Fruit fly (Drosophila melanogaster): ENCODE measurements around the gene Top2.

- TF ChIP-seq vvl (GFP tag; IDR thresholded peaks at IDR 0.05) (no peak), CG18619 (GFP tag; optimal IDR thresholded peaks at IDR 0.05) (no peak), ase (GFP tag; IDR thresholded peaks at IDR 0.05) (no peak), scrt (GFP tag; optimal IDR thresholded peaks at IDR 0.05) (no peak), stc (GFP tag; IDR thresholded peaks at IDR 0.05) (no peak), dm (GFP tag; optimal IDR thresholded peaks at IDR 0.05) (no peak), Ets97D (GFP tag; optimal IDR thresholded peaks at IDR 0.05) (no peak), hbn (GFP tag; IDR thresholded peaks at IDR 0.05; ENCODE audit: partially characterized antibody) (no peak), pb (GFP tag; optimal IDR thresholded peaks at IDR 0.05) (no peak), hkb (optimal IDR thresholded peaks at IDR 0.05) (no peak), hkb (GFP tag; IDR thresholded peaks at IDR 0.05) (no peak), repo (GFP tag; optimal IDR thresholded peaks at IDR 0.05) (no peak), pros (GFP tag; optimal IDR thresholded peaks at IDR 0.05) (no peak)
Measured at dm6 chr2L:19442627-19443026, 10.7 kb downstream of the Top2 start, which contains the start of gene CG10237.

Measured in whole organism, embryonic.